Worm (Caenorhabditis elegans) whole organism, L2 larva: ENCODE measurements around the gene lat-1.

ENCODE experiments used
- F13H6.1 ChIP-seq: sonication (generic microtip); optimal IDR thresholded peaks from 2 replicates; lab custom pipeline; 2016; ENCODE audit warnings: missing genetic modification characterization, missing compliant biosample characterization
- Y55F3AM.14 ChIP-seq: fragments of 200-800 bp; sonication (Bioruptor generic); optimal IDR thresholded peaks from 2 replicates; lab custom pipeline; 2018; ENCODE audit warnings: mild to moderate bottlenecking, missing genetic modification characterization, missing compliant biosample characterization
- ZK546.5 ChIP-seq: sonication (generic microtip); optimal IDR thresholded peaks from 2 replicates; lab custom pipeline; 2017; ENCODE audit warnings: missing biosample characterization, missing genetic modification characterization
- alr-1 ChIP-seq: fragments of 150-350 bp; optimal IDR thresholded peaks from 2 replicates; lab custom pipeline; 2014; ENCODE audit warnings: missing biosample characterization, missing genetic modification characterization
- aly-2 ChIP-seq: fragments of 150-350 bp; optimal IDR thresholded peaks from 2 replicates; lab custom pipeline; 2014; ENCODE audit warnings: missing biosample characterization, missing genetic modification characterization
- ceh-16 ChIP-seq: fragments of 150-350 bp; optimal IDR thresholded peaks from 2 replicates; lab custom pipeline; 2014; ENCODE audit warnings: missing biosample characterization, missing genetic modification characterization
- ceh-82 ChIP-seq: fragments of 150-350 bp; optimal IDR thresholded peaks from 2 replicates; lab custom pipeline; 2014; ENCODE audit warnings: missing biosample characterization, missing genetic modification characterization
- crh-2 ChIP-seq: sonication (generic microtip); optimal IDR thresholded peaks from 2 replicates; lab custom pipeline; 2017; ENCODE audit warnings: missing biosample characterization, missing genetic modification characterization
- dmd-4 ChIP-seq: sonication (generic microtip); optimal IDR thresholded peaks from 2 replicates; lab custom pipeline; 2017; ENCODE audit warnings: missing biosample characterization, missing genetic modification characterization
- elt-1 ChIP-seq: fragments of 150-350 bp; optimal IDR thresholded peaks from 2 replicates; lab custom pipeline; 2014; ENCODE audit warnings: missing biosample characterization, missing genetic modification characterization
- elt-3 ChIP-seq: sonication (generic microtip); optimal IDR thresholded peaks from 2 replicates; lab custom pipeline; 2017; ENCODE audit warnings: missing biosample characterization, missing genetic modification characterization
- fos-1 ChIP-seq: fragments of 150-350 bp; optimal IDR thresholded peaks from 2 replicates; lab custom pipeline; 2014; ENCODE audit warnings: missing biosample characterization, missing genetic modification characterization
- gmeb-1 ChIP-seq: fragments of 150-350 bp; optimal IDR thresholded peaks from 2 replicates; lab custom pipeline; 2014; ENCODE audit warnings: missing biosample characterization, missing genetic modification characterization
- lin-13 ChIP-seq: fragments of 150-350 bp; optimal IDR thresholded peaks from 2 replicates; lab custom pipeline; 2014; ENCODE audit warnings: missing biosample characterization, missing genetic modification reagents, missing genetic modification characterization
- lsy-2 ChIP-seq, 2 experiments: fragments of 150-350 bp in 1 of 2; sonication (generic microtip) in 1 of 2; optimal IDR thresholded peaks; 2 replicates each; lab custom pipeline; 2014 to 2017; ENCODE audit warnings: missing biosample characterization in 2 of 2, missing genetic modification characterization in 2 of 2
- mbf-1 ChIP-seq: sonication (generic microtip); optimal IDR thresholded peaks from 2 replicates; lab custom pipeline; 2017; ENCODE audit warnings: missing biosample characterization, missing genetic modification characterization
- mdl-1 ChIP-seq, 2 experiments: fragments of 150-350 bp in 1 of 2; sonication (generic microtip) in 1 of 2; optimal IDR thresholded peaks; 2 replicates each; lab custom pipeline; 2017; ENCODE audit warnings: missing biosample characterization in 2 of 2, missing genetic modification characterization in 2 of 2
- nhr-10 ChIP-seq: sonication (generic microtip); optimal IDR thresholded peaks from 2 replicates; lab custom pipeline; 2017; ENCODE audit warnings: missing biosample characterization, missing genetic modification characterization
- nhr-11 ChIP-seq: fragments of 150-350 bp; optimal IDR thresholded peaks from 2 replicates; lab custom pipeline; 2014; ENCODE audit warnings: missing biosample characterization, missing genetic modification characterization
- nhr-21 ChIP-seq: fragments of 150-350 bp; optimal IDR thresholded peaks from 2 replicates; lab custom pipeline; 2014; ENCODE audit warnings: missing biosample characterization, missing genetic modification characterization
- nhr-23 ChIP-seq: fragments of 150-350 bp; optimal IDR thresholded peaks from 2 replicates; lab custom pipeline; 2014; ENCODE audit warnings: missing biosample characterization, missing genetic modification reagents, missing genetic modification characterization
- nhr-237 ChIP-seq: fragments of 150-350 bp; optimal IDR thresholded peaks from 2 replicates; lab custom pipeline; 2014; ENCODE audit warnings: missing biosample characterization, missing genetic modification characterization
- nhr-25 ChIP-seq: fragments of 150-350 bp; sonication (generic microtip); optimal IDR thresholded peaks from 3 replicates; lab custom pipeline; 2014; ENCODE audit warnings: missing biosample characterization, missing genetic modification characterization
- nhr-6 ChIP-seq: fragments of 150-350 bp; optimal IDR thresholded peaks from 2 replicates; lab custom pipeline; 2014; ENCODE audit warnings: missing biosample characterization, missing genetic modification characterization
- nhr-77 ChIP-seq: fragments of 150-350 bp; optimal IDR thresholded peaks from 2 replicates; lab custom pipeline; 2014; ENCODE audit warnings: missing biosample characterization, missing genetic modification characterization
- peb-1 ChIP-seq: fragments of 150-350 bp; optimal IDR thresholded peaks from 2 replicates; lab custom pipeline; 2014; ENCODE audit warnings: missing biosample characterization, missing genetic modification characterization
- sem-4 ChIP-seq: fragments of 150-350 bp; optimal IDR thresholded peaks from 2 replicates; lab custom pipeline; 2014; ENCODE audit warnings: missing biosample characterization, missing genetic modification reagents, missing genetic modification characterization
- skn-1 ChIP-seq: sonication (generic microtip); optimal IDR thresholded peaks from 2 replicates; lab custom pipeline; 2017; ENCODE audit warnings: missing biosample characterization, missing genetic modification characterization
- sma-3 ChIP-seq: sonication (generic microtip); optimal IDR thresholded peaks from 2 replicates; lab custom pipeline; 2016; ENCODE audit warnings: missing genetic modification reagents, missing genetic modification characterization, missing compliant biosample characterization
- sma-9 ChIP-seq, 2 experiments: fragments of 150-350 bp in 1 of 2; sonication (generic microtip) in 1 of 2; optimal IDR thresholded peaks; 2 replicates each; lab custom pipeline; 2014 to 2016; ENCODE audit warnings: missing genetic modification characterization in 2 of 2, mild to moderate bottlenecking in 1 of 2, missing biosample characterization in 1 of 2, missing compliant biosample characterization in 1 of 2, missing genetic modification reagents in 1 of 2, moderate library complexity in 1 of 2
- snpc-4 ChIP-seq: fragments of 150-350 bp; optimal IDR thresholded peaks from 2 replicates; lab custom pipeline; 2014; ENCODE audit warnings: missing biosample characterization, missing genetic modification characterization
- unc-39 ChIP-seq: fragments of 150-350 bp; optimal IDR thresholded peaks from 2 replicates; lab custom pipeline; 2014; ENCODE audit warnings: missing biosample characterization, missing genetic modification characterization
- unc-62 ChIP-seq: fragments of 150-350 bp; optimal IDR thresholded peaks from 2 replicates; lab custom pipeline; 2014; ENCODE audit warnings: missing biosample characterization, missing genetic modification reagents, missing genetic modification characterization
- zag-1 ChIP-seq: fragments of 150-350 bp; optimal IDR thresholded peaks from 2 replicates; lab custom pipeline; 2014; ENCODE audit warnings: missing biosample characterization, missing genetic modification characterization
- ztf-1 ChIP-seq: fragments of 200-800 bp; sonication (Bioruptor generic); conservative IDR thresholded peaks from 2 replicates; pipeline ENCODE4 v1.3.6; 2022; ENCODE audit warnings: missing genetic modification characterization, missing compliant biosample characterization

Gene lat-1

DNA sequence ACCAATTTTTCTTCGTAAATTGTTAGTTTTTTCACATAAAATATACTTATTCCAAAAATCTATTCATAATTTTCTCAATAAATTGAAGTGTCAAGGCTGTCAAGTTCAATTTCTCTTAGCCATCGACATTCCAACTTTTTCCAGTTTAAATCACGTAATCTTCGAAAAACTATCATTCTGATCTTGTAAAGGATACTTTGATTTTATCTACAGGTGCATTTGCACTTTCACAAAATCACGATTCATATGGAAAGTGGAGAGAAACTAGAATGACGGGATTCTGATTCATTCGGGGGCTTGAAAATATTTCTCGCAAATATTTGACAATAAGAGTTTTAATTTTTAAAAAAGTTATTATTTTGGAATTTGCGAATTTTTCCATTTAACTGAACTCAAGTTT lies 43.4 kb upstream of the lat-1 start:
- TF ChIP-seq sem-4 (tag; lab: Kevin White, UChicago) (no peak), snpc-4 (tag; lab: Kevin White, UChicago) (no peak), nhr-21 (tag; lab: Kevin White, UChicago) (no peak), ceh-82 (tag; lab: Kevin White, UChicago) (no peak), dmd-4 (tag; lab: Kevin White, UChicago) (no peak), nhr-77 (tag; lab: Kevin White, UChicago) (no peak), crh-2 (tag; lab: Kevin White, UChicago) (no peak)

DNA sequence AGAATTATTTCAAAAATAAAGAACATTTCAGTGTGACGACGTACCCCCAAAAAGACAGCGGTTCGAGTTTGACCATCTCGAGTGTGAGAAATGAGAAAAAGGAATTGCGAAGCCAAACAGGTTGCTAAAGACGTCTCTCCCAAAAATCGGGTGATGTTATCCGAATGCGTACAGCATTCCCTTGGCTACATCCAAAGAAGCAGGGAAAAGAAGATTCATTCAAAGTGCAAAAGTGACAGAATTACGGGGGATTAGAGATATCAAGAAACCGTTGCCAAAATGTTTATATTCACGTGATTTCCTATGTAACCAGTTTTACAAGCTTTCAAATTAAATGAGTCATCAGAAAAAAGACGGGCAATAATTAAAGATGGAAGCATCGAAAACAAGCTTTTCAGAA lies 42.7 kb upstream of the lat-1 start:
- peak; percentile 15 for TF ChIP-seq fos-1 (tag; lab: Kevin White, UChicago)
- TF ChIP-seq unc-39 = no peak
- peak; percentile 35 for TF ChIP-seq nhr-25 (tag; lab: Kevin White, UChicago)
- peak in 1 of 2 experiments; percentile 2 for TF ChIP-seq lsy-2 (tag; optimal IDR thresholded peaks at IDR 0.05; lab: Kevin White, UChicago)
- TF ChIP-seq zag-1 = no peak
- no peak for TF ChIP-seq gmeb-1 (tag; lab: Kevin White, UChicago)
- TF ChIP-seq sma-9 (GFP tag; optimal IDR thresholded peaks at IDR 0.05; lab: Kevin White, UChicago) = peak; percentile 25
- TF ChIP-seq sma-9 (tag; optimal IDR thresholded peaks at IDR 0.05; lab: Kevin White, UChicago) = no peak
- peak; percentile 25 for TF ChIP-seq sma-3
- peak; percentile 69 for TF ChIP-seq nhr-21 (tag; lab: Kevin White, UChicago)

- TF ChIP-seq elt-3 (no peak), ZK546.5 (tag; lab: Kevin White, UChicago) (no peak), elt-1 (no peak), lin-13 (GFP tag; lab: Kevin White, UChicago) (no peak), F13H6.1 (tag; lab: Kevin White, UChicago) (no peak), nhr-25 (tag; lab: Kevin White, UChicago) (peak; percentile 33), mdl-1 (tag; optimal IDR thresholded peaks at IDR 0.05; lab: Kevin White, UChicago) (no peak)
These were observed 41.8 kb upstream of the lat-1 start for ce11 chrII:8854874-8855273.

DNA sequence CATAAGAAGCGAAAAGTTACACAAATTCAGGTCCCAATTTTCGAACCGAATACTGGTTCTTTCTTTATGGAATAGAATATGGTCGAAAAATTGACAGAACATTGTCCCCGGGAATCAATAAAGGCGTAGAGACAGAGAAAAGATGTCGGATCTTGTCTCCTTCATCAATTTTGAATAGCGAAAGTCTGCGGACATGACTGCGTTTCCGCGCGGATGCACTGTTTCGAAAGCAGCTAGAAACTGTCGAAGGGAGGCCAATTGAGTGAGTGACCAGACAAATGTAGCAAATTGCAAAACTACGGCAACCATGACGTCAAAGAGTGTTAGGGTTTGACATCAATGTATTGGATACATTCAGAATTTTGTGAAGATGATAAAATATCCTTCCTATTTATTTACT lies 40.1 kb upstream of the lat-1 start:
- TF ChIP-seq alr-1 (no peak), peb-1 (no peak), Y55F3AM.14 (no peak), sem-4 (tag; lab: Kevin White, UChicago) (no peak), nhr-10 (tag; lab: Kevin White, UChicago) (no peak), nhr-25 (tag; lab: Kevin White, UChicago) (no peak), nhr-23 (no peak), F13H6.1 (tag; lab: Kevin White, UChicago) (no peak)

DNA sequence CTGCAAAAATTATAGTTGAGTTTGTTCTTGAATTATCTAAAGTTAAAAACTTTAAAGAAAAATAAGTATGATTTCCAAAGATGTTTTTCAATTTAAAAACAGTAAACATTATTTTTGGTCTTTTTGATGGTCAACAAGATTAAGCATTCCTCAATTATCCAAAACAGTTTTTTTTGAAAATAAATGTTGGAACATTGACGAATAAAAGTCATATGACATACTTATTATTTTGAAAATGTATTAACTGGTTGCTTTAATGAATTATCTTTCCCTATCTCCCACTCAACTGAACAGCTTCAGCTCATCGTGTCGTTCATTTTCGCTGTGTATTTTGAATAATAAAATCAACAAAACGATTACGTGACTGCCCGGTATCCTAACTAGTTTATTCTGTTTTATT lies 39.6 kb upstream of the lat-1 start:
- TF ChIP-seq gmeb-1 (tag; lab: Kevin White, UChicago) = no peak

- TF ChIP-seq ceh-16 (tag; lab: Kevin White, UChicago) (no peak), ztf-1 (GFP tag; lab: Robert Waterston, UW) (no peak), crh-2 (tag; lab: Kevin White, UChicago) (no peak), mbf-1 (tag; lab: Kevin White, UChicago) (no peak), elt-3 (no peak), elt-1 (no peak), unc-62 (GFP tag; lab: Kevin White, UChicago) (no peak), aly-2 (tag; lab: Kevin White, UChicago) (no peak), nhr-6 (tag; lab: Kevin White, UChicago) (no peak), skn-1 (no peak), nhr-11 (tag; lab: Kevin White, UChicago) (no peak), F13H6.1 (tag; lab: Kevin White, UChicago) (no peak), nhr-237 (tag; lab: Kevin White, UChicago) (no peak)
These were observed 37.0 kb upstream of the lat-1 start, which contains the start of gene snb-6 for ce11 chrII:8859596-8859995. Gene snb-6, minus strand, starts transcription at chrII:8859696.
